Fruit fly (Drosophila melanogaster) whole organism, pupa: Measurements from ENCODE around the gene dnc.

Experiments used
- CG10348 ChIP-seq: fragments of 200-800 bp; sonication (Bioruptor generic); IDR thresholded peaks from 2 replicates; pipeline ENCODE4 v1.3.6; 2022; ENCODE audit warnings: missing biosample characterization, missing genetic modification characterization
- CG12605 ChIP-seq: fragments of 200-800 bp; sonication (Bioruptor generic); IDR thresholded peaks from 2 replicates; pipeline ENCODE4 v1.3.6; 2022; ENCODE audit warnings: missing biosample characterization, missing genetic modification characterization
- CG13204 ChIP-seq: fragments of 200-800 bp; sonication (Bioruptor generic); optimal IDR thresholded peaks from 2 replicates; lab custom pipeline; 2018; ENCODE audit warnings: missing biosample characterization, mild to moderate bottlenecking, missing genetic modification characterization, moderate library complexity
- CG14655 ChIP-seq: fragments of 200-800 bp; sonication (Bioruptor generic); optimal IDR thresholded peaks from 3 replicates; lab custom pipeline; 2017; ENCODE audit warnings: mild to moderate bottlenecking, missing biosample characterization, missing genetic modification reagents, missing genetic modification characterization
- CG15710 ChIP-seq: fragments of 200-800 bp; sonication (Bioruptor generic); optimal IDR thresholded peaks from 2 replicates; lab custom pipeline; 2018; ENCODE audit warnings: missing biosample characterization, mild to moderate bottlenecking, missing genetic modification characterization, moderate library complexity
- CG17806 ChIP-seq: fragments of 200-800 bp; sonication (Bioruptor generic); optimal IDR thresholded peaks from 2 replicates; lab custom pipeline; 2018; ENCODE audit warnings: missing biosample characterization, mild to moderate bottlenecking, missing genetic modification characterization, moderate library complexity
- CG32121 ChIP-seq: fragments of 200-800 bp; sonication (Bioruptor generic); IDR thresholded peaks from 2 replicates; pipeline ENCODE4 v1.3.6; 2022; ENCODE audit warnings: missing biosample characterization, missing genetic modification characterization
- CG34367 ChIP-seq: fragments of 200-800 bp; sonication (Bioruptor generic); optimal IDR thresholded peaks from 2 replicates; lab custom pipeline; 2018; ENCODE audit warnings: missing biosample characterization, mild to moderate bottlenecking, missing genetic modification characterization
- CG4496 ChIP-seq: fragments of 200-800 bp; sonication (Bioruptor generic); IDR thresholded peaks from 3 replicates; pipeline ENCODE4 v1.3.6; 2022; ENCODE audit warnings: missing biosample characterization, missing genetic modification characterization
- CG8159 ChIP-seq: fragments of 200-800 bp; sonication (Bioruptor generic); optimal IDR thresholded peaks from 3 replicates; lab custom pipeline; 2018; ENCODE audit warnings: missing biosample characterization, mild to moderate bottlenecking, missing genetic modification characterization, moderate library complexity
- CG8301 ChIP-seq: fragments of 200-800 bp; sonication (Bioruptor generic); optimal IDR thresholded peaks from 2 replicates; lab custom pipeline; 2018; ENCODE audit warnings: missing biosample characterization, mild to moderate bottlenecking, missing genetic modification characterization
- CG9948 ChIP-seq: fragments of 200-800 bp; sonication (Bioruptor generic); optimal IDR thresholded peaks from 2 replicates; lab custom pipeline; 2018; ENCODE audit warnings: missing biosample characterization, mild to moderate bottlenecking, missing genetic modification characterization, moderate library complexity
- D1 ChIP-seq: fragments of 200-800 bp; sonication (Bioruptor generic); optimal IDR thresholded peaks from 2 replicates; lab custom pipeline; 2018; ENCODE audit warnings: missing biosample characterization, mild to moderate bottlenecking, missing genetic modification characterization, moderate library complexity
- EcR ChIP-seq: fragments of 200-800 bp; sonication (Bioruptor generic); optimal IDR thresholded peaks from 3 replicates; lab custom pipeline; 2019; ENCODE audit warnings: missing biosample characterization, missing genetic modification characterization, mild to moderate bottlenecking, moderate library complexity, missing genetic modification reagents
- Ets98B ChIP-seq: fragments of 200-800 bp; sonication (Bioruptor generic); IDR thresholded peaks from 2 replicates; pipeline ENCODE4 v1.3.6; 2022; ENCODE audit warnings: missing biosample characterization, missing genetic modification characterization
- Pif1A ChIP-seq: fragments of 200-800 bp; sonication (Bioruptor generic); optimal IDR thresholded peaks from 3 replicates; lab custom pipeline; 2016; ENCODE audit warnings: missing biosample characterization, missing genetic modification characterization
- Pif1B ChIP-seq: fragments of 200-800 bp; sonication (Bioruptor generic); optimal IDR thresholded peaks from 3 replicates; lab custom pipeline; 2016; ENCODE audit warnings: missing biosample characterization, missing genetic modification characterization
- Snoo ChIP-seq: fragments of 200-800 bp; sonication (Bioruptor generic); optimal IDR thresholded peaks from 3 replicates; lab custom pipeline; 2017; ENCODE audit warnings: missing biosample characterization, mild to moderate bottlenecking, missing genetic modification characterization, inconsistent platforms
- fd96Ca ChIP-seq: fragments of 200-800 bp; sonication (Bioruptor generic); IDR thresholded peaks from 3 replicates; pipeline ENCODE4 v1.3.6; 2022; ENCODE audit warnings: missing biosample characterization, missing genetic modification characterization
- gl ChIP-seq: fragments of 200-800 bp; sonication (Bioruptor generic); optimal IDR thresholded peaks from 2 replicates; lab custom pipeline; 2018; ENCODE audit warnings: missing biosample characterization, mild to moderate bottlenecking, missing genetic modification characterization
- rn ChIP-seq: fragments of 200-800 bp; sonication (Bioruptor generic); IDR thresholded peaks from 2 replicates; pipeline ENCODE4 v1.3.6; 2022; ENCODE audit warnings: missing biosample characterization, missing genetic modification characterization

dnc gene

dm6 chrX:3377306-3377932 lies 201.2 kb downstream of the dnc start:
- TF ChIP-seq EcR (GFP tag; lab: Kevin White, UChicago) = peak; percentile 44
- peak; percentile 26; the same call in 1 of the 2 replicates for TF ChIP-seq CG32121 (GFP tag; lab: Robert Waterston, UW)
- peak; percentile 53; the same call in 1 of the 3 replicates for TF ChIP-seq fd96Ca (GFP tag; lab: Robert Waterston, UW)
- no peak for TF ChIP-seq CG4496

- no peak for TF ChIP-seq gl (tag; lab: Kevin White, UChicago)
- TF ChIP-seq CG32121 (GFP tag; lab: Robert Waterston, UW) = no peak
- TF ChIP-seq CG4496 = no peak
- no peak for TF ChIP-seq CG12605 (GFP tag; lab: Robert Waterston, UW)
- TF ChIP-seq CG8159 (tag; lab: Kevin White, UChicago) = no peak
- TF ChIP-seq CG17806 (tag; lab: Kevin White, UChicago) = no peak
Measured at dm6 chrX:3378490-3379091, 202.4 kb downstream of the dnc start.

dm6 chrX:3379364-3379983 lies 203.2 kb downstream of the dnc start:
- TF ChIP-seq CG34367 (tag; lab: Kevin White, UChicago) (no peak), fd96Ca (GFP tag; lab: Robert Waterston, UW) (0 out of 3 replicates have a peak, but pooled peaks have one; percentile 15), EcR (GFP tag; lab: Kevin White, UChicago) (peak; percentile 12)

- peak; percentile 6 for TF ChIP-seq EcR (GFP tag; lab: Kevin White, UChicago)
- TF ChIP-seq Ets98B (GFP tag; lab: Robert Waterston, UW) = peak; percentile 75
- TF ChIP-seq rn (GFP tag; lab: Robert Waterston, UW) = 0 out of 2 replicates have a peak, but pooled peaks have one; percentile 33
- peak; percentile 48 for TF ChIP-seq Pif1B
- peak; percentile 38 for TF ChIP-seq Snoo (tag; lab: Kevin White, UChicago)
- no peak for TF ChIP-seq D1 (tag; lab: Kevin White, UChicago)
- 0 out of 2 replicates have a peak, but pooled peaks have one; percentile 28 for TF ChIP-seq CG10348
- TF ChIP-seq CG14655 (GFP tag; lab: Kevin White, UChicago) = peak; percentile 79
- TF ChIP-seq gl (tag; lab: Kevin White, UChicago) = peak; percentile 27
- TF ChIP-seq CG32121 (GFP tag; lab: Robert Waterston, UW) = peak; percentile 65
- peak; percentile 68 for TF ChIP-seq CG34367 (tag; lab: Kevin White, UChicago)
- peak; percentile 67 for TF ChIP-seq CG15710 (tag; lab: Kevin White, UChicago)
- peak; percentile 52 for TF ChIP-seq CG9948 (tag; lab: Kevin White, UChicago)
- peak; percentile 86 for TF ChIP-seq CG4496
- TF ChIP-seq fd96Ca (GFP tag; lab: Robert Waterston, UW) = peak; percentile 80; the same call in 2 of the 3 replicates
- TF ChIP-seq CG8301 (tag; lab: Kevin White, UChicago) = peak; percentile 67
- TF ChIP-seq Pif1A (GFP tag; lab: Kevin White, UChicago) = peak; percentile 55
- peak; percentile 74 for TF ChIP-seq CG8159 (tag; lab: Kevin White, UChicago)
- TF ChIP-seq CG12605 (GFP tag; lab: Robert Waterston, UW) = 0 out of 2 replicates have a peak, but pooled peaks have one; percentile 30
- peak; percentile 61 for TF ChIP-seq CG17806 (tag; lab: Kevin White, UChicago)
- TF ChIP-seq CG13204 = peak; percentile 31
Measured at dm6 chrX:3380198-3380597, 204.0 kb downstream of the dnc start.

dm6 chrX:3380981-3381380 lies 204.7 kb downstream of the dnc start:
- peak; percentile 52 for TF ChIP-seq CG32121 (GFP tag; lab: Robert Waterston, UW)
- peak; percentile 23 for TF ChIP-seq CG9948 (tag; lab: Kevin White, UChicago)
- TF ChIP-seq gl (tag; lab: Kevin White, UChicago) = no peak
- peak; percentile 45 for TF ChIP-seq Pif1A (GFP tag; lab: Kevin White, UChicago)
- peak; percentile 41 for TF ChIP-seq CG17806 (tag; lab: Kevin White, UChicago)
- TF ChIP-seq D1 (tag; lab: Kevin White, UChicago) = no peak
- TF ChIP-seq CG13204 = no peak
- peak; percentile 74 for TF ChIP-seq CG4496
- TF ChIP-seq CG15710 (tag; lab: Kevin White, UChicago) = peak; percentile 4
- TF ChIP-seq rn (GFP tag; lab: Robert Waterston, UW) = peak; percentile 51; the same call in 1 of the 2 replicates
- TF ChIP-seq CG12605 (GFP tag; lab: Robert Waterston, UW) = no peak
- TF ChIP-seq Ets98B (GFP tag; lab: Robert Waterston, UW) = peak; percentile 68
- TF ChIP-seq CG8159 (tag; lab: Kevin White, UChicago) = peak; percentile 47
- TF ChIP-seq CG34367 (tag; lab: Kevin White, UChicago) = peak; percentile 28
- peak; percentile 31 for TF ChIP-seq CG14655 (GFP tag; lab: Kevin White, UChicago)
- no peak for TF ChIP-seq Pif1B
- TF ChIP-seq CG8301 (tag; lab: Kevin White, UChicago) = peak; percentile 24
- TF ChIP-seq EcR (GFP tag; lab: Kevin White, UChicago) = no peak
- peak; percentile 43 for TF ChIP-seq Snoo (tag; lab: Kevin White, UChicago)
- TF ChIP-seq fd96Ca (GFP tag; lab: Robert Waterston, UW) = no peak
- no peak for TF ChIP-seq CG10348
